Worm (Caenorhabditis elegans) whole organism, midembryonic: Measurements from ENCODE around the gene Y66D12A.19.
A peak's percentile ranks its signal among the peaks of the same experiment; 100 is the strongest.

ENCODE experiments used
- T22C8.4 ChIP-seq: fragments of 200-800 bp; sonication (Bioruptor generic); IDR thresholded peaks from 2 replicates; pipeline ENCODE4 v1.3.6; 2022; ENCODE audit warnings: missing genetic modification characterization, missing compliant biosample characterization
- flt-1 ChIP-seq: fragments of 200-800 bp; sonication (Bioruptor generic); IDR thresholded peaks from 2 replicates; pipeline ENCODE4 v1.3.6; 2022; ENCODE audit warnings: missing genetic modification characterization, missing compliant biosample characterization
- klf-2 ChIP-seq: fragments of 200-800 bp; sonication (Bioruptor generic); conservative IDR thresholded peaks from 2 replicates; pipeline ENCODE4 v1.3.6; 2022; ENCODE audit warnings: missing genetic modification reagents, missing genetic modification characterization, missing compliant biosample characterization
- med-1 ChIP-seq: sonication (generic microtip); optimal IDR thresholded peaks from 2 replicates; lab custom pipeline; 2017; ENCODE audit warnings: missing genetic modification characterization, mild to moderate bottlenecking, missing compliant biosample characterization, antibody characterized with exemption, missing genetic modification reagents; ENCODE audit not compliant: insufficient read depth
- ref-1 ChIP-seq: fragments of 200-800 bp; sonication (Bioruptor generic); conservative IDR thresholded peaks from 2 replicates; pipeline ENCODE4 v1.3.6; 2022; ENCODE audit warnings: missing genetic modification reagents, missing genetic modification characterization, missing compliant biosample characterization
- tab-1 ChIP-seq: fragments of 200-800 bp; sonication (Bioruptor generic); IDR thresholded peaks from 2 replicates; pipeline ENCODE4 v1.3.6; 2022; ENCODE audit warnings: missing genetic modification characterization, missing compliant biosample characterization
- ztf-23 ChIP-seq: fragments of 200-800 bp; sonication (Bioruptor generic); IDR thresholded peaks from 2 replicates; pipeline ENCODE4 v1.3.6; 2022; ENCODE audit warnings: missing genetic modification reagents, missing genetic modification characterization, missing compliant biosample characterization
- ztf-29 ChIP-seq: fragments of 200-800 bp; sonication (Bioruptor generic); IDR thresholded peaks from 2 replicates; pipeline ENCODE4 v1.3.6; 2022; ENCODE audit warnings: missing genetic modification reagents, missing genetic modification characterization, missing compliant biosample characterization

DNA sequence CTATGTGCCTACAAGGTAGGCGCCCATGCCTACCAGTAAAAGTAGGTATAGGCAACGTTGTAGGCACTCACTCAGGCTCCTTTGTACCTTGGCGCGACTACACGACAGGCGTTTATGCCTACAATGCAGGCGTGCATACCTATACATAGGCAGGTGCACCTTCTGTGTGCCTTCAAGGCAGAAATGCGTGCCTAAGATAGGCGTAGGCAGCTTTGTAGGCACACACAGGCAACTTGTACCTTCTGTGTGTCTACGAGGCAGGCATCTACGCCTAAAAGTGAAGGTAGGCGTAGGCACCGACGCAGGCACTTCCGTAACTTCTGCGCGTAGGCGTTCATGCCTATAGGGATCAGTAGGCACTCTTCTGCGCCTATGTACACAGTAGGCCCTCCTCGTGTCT, 3.3 kb upstream of the Y66D12A.19 start:
- TF ChIP-seq tab-1 (GFP tag; lab: Robert Waterston, UW) (no peak), ref-1 (GFP tag; lab: Robert Waterston, UW) (no peak), ztf-29 (GFP tag; lab: Robert Waterston, UW) (0 out of 2 replicates have a peak, but pooled peaks have one; percentile 36), ztf-23 (GFP tag; lab: Robert Waterston, UW) (no peak), flt-1 (GFP tag; lab: Robert Waterston, UW) (no peak), T22C8.4 (GFP tag; lab: Robert Waterston, UW) (no peak), med-1 (GFP tag; lab: Kevin White, UChicago) (no peak), klf-2 (GFP tag; lab: Robert Waterston, UW) (no peak)
